Fruit fly (Drosophila melanogaster) whole organism, prepupa: ENCODE measurements around the gene TbCMF46.

Experiments
- CG10631 ChIP-seq: fragments of 200-800 bp; sonication (Bioruptor generic); optimal IDR thresholded peaks from 2 replicates; lab custom pipeline; 2016; ENCODE audit warnings: missing biosample characterization, missing genetic modification characterization
- CG10669 ChIP-seq: fragments of 200-800 bp; sonication (Bioruptor generic); optimal IDR thresholded peaks from 3 replicates; lab custom pipeline; 2018; ENCODE audit warnings: missing biosample characterization, mild to moderate bottlenecking, missing genetic modification characterization, moderate library complexity
- CG11294 ChIP-seq: fragments of 200-800 bp; sonication (Bioruptor generic); IDR thresholded peaks from 2 replicates; pipeline ENCODE4 v1.3.6; 2022; ENCODE audit warnings: missing biosample characterization, missing genetic modification characterization
- CG15336 ChIP-seq: fragments of 200-800 bp; sonication (Bioruptor generic); IDR thresholded peaks from 2 replicates; pipeline ENCODE4 v1.3.6; 2022; ENCODE audit warnings: missing biosample characterization, missing genetic modification characterization
- CG1621 ChIP-seq: fragments of 200-800 bp; sonication (Bioruptor generic); optimal IDR thresholded peaks from 3 replicates; lab custom pipeline; 2018; ENCODE audit warnings: missing biosample characterization, mild to moderate bottlenecking, missing genetic modification characterization
- CG16779 ChIP-seq: fragments of 200-800 bp; sonication (Bioruptor generic); optimal IDR thresholded peaks from 3 replicates; lab custom pipeline; 2017; ENCODE audit warnings: missing biosample characterization, mild to moderate bottlenecking, missing genetic modification characterization
- CG3032 ChIP-seq: fragments of 200-800 bp; optimal IDR thresholded peaks from 2 replicates; lab custom pipeline; 2019; ENCODE audit warnings: missing biosample characterization, mild to moderate bottlenecking, missing genetic modification characterization, moderate library complexity
- CG31627 ChIP-seq: fragments of 200-800 bp; sonication (Bioruptor generic); optimal IDR thresholded peaks from 3 replicates; lab custom pipeline; 2016; ENCODE audit warnings: missing biosample characterization, missing genetic modification characterization
- CG34406 ChIP-seq: fragments of 200-800 bp; sonication (Bioruptor generic); optimal IDR thresholded peaks from 3 replicates; lab custom pipeline; 2016; ENCODE audit warnings: missing biosample characterization, missing genetic modification characterization
- CG3919 ChIP-seq: fragments of 200-800 bp; sonication (Bioruptor generic); optimal IDR thresholded peaks from 3 replicates; lab custom pipeline; 2016; ENCODE audit warnings: missing biosample characterization, missing genetic modification characterization
- CG4318 ChIP-seq: fragments of 200-800 bp; sonication (Bioruptor generic); optimal IDR thresholded peaks from 3 replicates; lab custom pipeline; 2017; ENCODE audit warnings: missing biosample characterization, mild to moderate bottlenecking, missing genetic modification characterization
- CG6276 ChIP-seq: fragments of 200-800 bp; sonication (Bioruptor generic); optimal IDR thresholded peaks from 2 replicates; lab custom pipeline; 2017; ENCODE audit warnings: missing biosample characterization, mild to moderate bottlenecking, missing genetic modification characterization
- CG6792 ChIP-seq: fragments of 200-800 bp; sonication (Bioruptor generic); optimal IDR thresholded peaks from 3 replicates; lab custom pipeline; 2016; ENCODE audit warnings: missing biosample characterization, missing genetic modification characterization
- CG6808 ChIP-seq: fragments of 200-800 bp; sonication (Bioruptor generic); optimal IDR thresholded peaks from 3 replicates; lab custom pipeline; 2017; ENCODE audit warnings: missing biosample characterization, missing genetic modification characterization, mild to moderate bottlenecking, moderate library complexity, missing genetic modification reagents
- CG6854 ChIP-seq: fragments of 200-800 bp; sonication (Bioruptor generic); optimal IDR thresholded peaks from 2 replicates; lab custom pipeline; 2017; ENCODE audit warnings: missing biosample characterization, mild to moderate bottlenecking, missing genetic modification characterization
- CG7368 ChIP-seq: fragments of 200-800 bp; sonication (Bioruptor generic); optimal IDR thresholded peaks from 3 replicates; lab custom pipeline; 2016; ENCODE audit warnings: missing biosample characterization, missing genetic modification characterization
- CG8119 ChIP-seq: fragments of 200-800 bp; sonication (Bioruptor generic); IDR thresholded peaks from 3 replicates; pipeline ENCODE4 v1.3.6; 2022; ENCODE audit warnings: missing biosample characterization, missing genetic modification characterization
- CG8319 ChIP-seq: fragments of 200-800 bp; sonication (Bioruptor generic); optimal IDR thresholded peaks from 3 replicates; lab custom pipeline; 2016; ENCODE audit warnings: missing biosample characterization, missing genetic modification characterization
- CG9139 ChIP-seq: fragments of 200-800 bp; sonication (Bioruptor generic); optimal IDR thresholded peaks from 3 replicates; lab custom pipeline; 2017; ENCODE audit warnings: missing biosample characterization, mild to moderate bottlenecking, missing genetic modification characterization
- Eip75B ChIP-seq: fragments of 200-800 bp; sonication (Bioruptor generic); optimal IDR thresholded peaks from 3 replicates; lab custom pipeline; 2016; ENCODE audit warnings: missing biosample characterization, missing genetic modification characterization
- Eip78C ChIP-seq: fragments of 200-800 bp; sonication (Bioruptor generic); peaks from one replicate; lab custom pipeline; 2016; ENCODE audit warnings: missing biosample characterization, missing genetic modification characterization
- Ets21C ChIP-seq: fragments of 200-800 bp; sonication (Bioruptor generic); optimal IDR thresholded peaks from 3 replicates; lab custom pipeline; 2016; ENCODE audit warnings: missing biosample characterization, missing genetic modification characterization
- Ets96B ChIP-seq: fragments of 200-800 bp; optimal IDR thresholded peaks from 2 replicates; lab custom pipeline; 2019; ENCODE audit warnings: missing biosample characterization, mild to moderate bottlenecking, missing genetic modification characterization, moderate library complexity
- Gug ChIP-seq: fragments of 200-800 bp; sonication (Bioruptor generic); IDR thresholded peaks from 2 replicates; pipeline ENCODE4 v1.3.6; 2022; ENCODE audit warnings: missing biosample characterization, missing genetic modification characterization
- Hr38 ChIP-seq: sonication (Bioruptor generic); optimal IDR thresholded peaks from 2 replicates; lab custom pipeline; 2016; ENCODE audit warnings: missing biosample characterization, missing genetic modification characterization
- Hr39 ChIP-seq: fragments of 200-800 bp; sonication (Bioruptor generic); optimal IDR thresholded peaks from 2 replicates; lab custom pipeline; 2016; ENCODE audit warnings: missing biosample characterization, missing genetic modification characterization
- Hr4 ChIP-seq: fragments of 200-800 bp; sonication (Bioruptor generic); optimal IDR thresholded peaks from 3 replicates; lab custom pipeline; 2016; ENCODE audit warnings: missing biosample characterization, missing genetic modification characterization
- Lpt ChIP-seq: fragments of 200-800 bp; sonication (Bioruptor generic); optimal IDR thresholded peaks from 3 replicates; lab custom pipeline; 2016; ENCODE audit warnings: missing biosample characterization, missing genetic modification characterization
- Met ChIP-seq: fragments of 200-800 bp; sonication (Bioruptor generic); optimal IDR thresholded peaks from 3 replicates; lab custom pipeline; 2016; ENCODE audit warnings: missing biosample characterization, missing genetic modification characterization
- Smox ChIP-seq: fragments of 200-800 bp; sonication (Bioruptor generic); optimal IDR thresholded peaks from 3 replicates; lab custom pipeline; 2016; ENCODE audit warnings: missing biosample characterization, missing genetic modification characterization
- Sox102F ChIP-seq: fragments of 200-800 bp; sonication (Bioruptor generic); optimal IDR thresholded peaks from 2 replicates; lab custom pipeline; 2016; ENCODE audit warnings: missing biosample characterization, mild to moderate bottlenecking, missing genetic modification characterization
- Sox14 ChIP-seq: fragments of 200-800 bp; sonication (Bioruptor generic); optimal IDR thresholded peaks from 3 replicates; lab custom pipeline; 2016; ENCODE audit warnings: missing biosample characterization, missing genetic modification characterization
- Sox15 ChIP-seq: fragments of 200-800 bp; sonication (Bioruptor generic); optimal IDR thresholded peaks from 3 replicates; lab custom pipeline; 2016; ENCODE audit warnings: missing biosample characterization, missing genetic modification characterization
- achi ChIP-seq: fragments of 200-800 bp; sonication (Bioruptor generic); optimal IDR thresholded peaks from 3 replicates; lab custom pipeline; 2016; ENCODE audit warnings: missing biosample characterization, missing genetic modification characterization
- acj6 ChIP-seq: fragments of 200-800 bp; sonication (Bioruptor generic); optimal IDR thresholded peaks from 3 replicates; lab custom pipeline; 2016; ENCODE audit warnings: missing biosample characterization, missing genetic modification characterization
- cyc ChIP-seq: fragments of 200-800 bp; sonication (Bioruptor generic); optimal IDR thresholded peaks from 3 replicates; lab custom pipeline; 2016; ENCODE audit warnings: missing biosample characterization, missing genetic modification characterization
- dsx ChIP-seq: fragments of 200-800 bp; optimal IDR thresholded peaks from 3 replicates; lab custom pipeline; 2019; ENCODE audit warnings: missing biosample characterization, mild to moderate bottlenecking, missing genetic modification characterization, moderate library complexity; ENCODE audit not compliant: poor library complexity, severe bottlenecking
- eg ChIP-seq: fragments of 200-800 bp; sonication (Bioruptor generic); IDR thresholded peaks from 3 replicates; pipeline ENCODE4 v1.3.6; 2022; ENCODE audit warnings: missing biosample characterization, missing genetic modification characterization
- esn ChIP-seq: fragments of 200-800 bp; sonication (Bioruptor generic); optimal IDR thresholded peaks from 2 replicates; lab custom pipeline; 2016; ENCODE audit warnings: missing biosample characterization, mild to moderate bottlenecking, missing genetic modification characterization, moderate library complexity
- fd59A ChIP-seq: fragments of 200-800 bp; sonication (Bioruptor generic); optimal IDR thresholded peaks from 2 replicates; lab custom pipeline; 2017; ENCODE audit warnings: missing biosample characterization, mild to moderate bottlenecking, missing genetic modification characterization, missing genetic modification reagents
- fd85E ChIP-seq: fragments of 200-800 bp; sonication (Bioruptor generic); optimal IDR thresholded peaks from 3 replicates; lab custom pipeline; 2016; ENCODE audit warnings: missing biosample characterization, missing genetic modification characterization
- lz ChIP-seq: fragments of 200-800 bp; sonication (Bioruptor generic); optimal IDR thresholded peaks from 3 replicates; lab custom pipeline; 2016; ENCODE audit warnings: missing biosample characterization, missing genetic modification characterization
- pdm3 ChIP-seq: fragments of 200-800 bp; sonication (Bioruptor generic); optimal IDR thresholded peaks from 3 replicates; lab custom pipeline; 2016; ENCODE audit warnings: missing biosample characterization, missing genetic modification characterization
- salr ChIP-seq, 2 experiments: fragments of 200-800 bp; sonication (Bioruptor generic); optimal IDR thresholded peaks; 3 replicates each; lab custom pipeline; 2016 to 2018; ENCODE audit warnings: missing biosample characterization in 2 of 2, missing genetic modification characterization in 2 of 2, mild to moderate bottlenecking in 1 of 2
- spab ChIP-seq: fragments of 200-800 bp; sonication (Bioruptor generic); optimal IDR thresholded peaks from 2 replicates; lab custom pipeline; 2017; ENCODE audit warnings: missing biosample characterization, mild to moderate bottlenecking, missing genetic modification characterization, missing genetic modification reagents
- vri ChIP-seq: fragments of 200-800 bp; sonication (Bioruptor generic); optimal IDR thresholded peaks from 3 replicates; lab custom pipeline; 2016; ENCODE audit warnings: missing biosample characterization, mild to moderate bottlenecking, missing genetic modification characterization

The TbCMF46 gene

dm6 chr2L:9915011-9915850, 9.4 kb downstream of the TbCMF46 start, which contains the start of gene yip2 (continued):
- TF ChIP-seq vri (GFP tag; lab: Kevin White, UChicago), result peak; percentile 82
- TF ChIP-seq Smox, result peak; percentile 57
- TF ChIP-seq CG9139 (GFP tag; lab: Kevin White, UChicago), result peak; percentile 100
- peak; percentile 67 for TF ChIP-seq Hr38 (GFP tag; lab: Kevin White, UChicago)
- TF ChIP-seq dsx (GFP tag; lab: Kevin White, UChicago), result peak; percentile 92
- TF ChIP-seq achi (GFP tag; lab: Kevin White, UChicago), result peak; percentile 77
- peak; percentile 54 for TF ChIP-seq acj6
- peak; percentile 94 for TF ChIP-seq CG15336 (GFP tag; lab: Robert Waterston, UW)
- peak; percentile 58 for TF ChIP-seq CG10631
- peak; percentile 100 for TF ChIP-seq CG6854
- TF ChIP-seq CG8119 (GFP tag; lab: Robert Waterston, UW), result peak; percentile 97
- TF ChIP-seq CG6276 (GFP tag; lab: Kevin White, UChicago), result peak; percentile 100
- TF ChIP-seq Hr4 (GFP tag; lab: Kevin White, UChicago), result peak; percentile 84
- TF ChIP-seq Eip78C (GFP tag; lab: Kevin White, UChicago), result peak; percentile 86
- no peak for TF ChIP-seq Sox15 (GFP tag; lab: Kevin White, UChicago)
- peak; percentile 95 for TF ChIP-seq Lpt (GFP tag; lab: Kevin White, UChicago)
- peak; percentile 91 for TF ChIP-seq eg (GFP tag; lab: Robert Waterston, UW)
- TF ChIP-seq Sox102F (GFP tag; lab: Kevin White, UChicago), result peak; percentile 88
- peak; percentile 54 for TF ChIP-seq CG31627 (GFP tag; lab: Kevin White, UChicago)
- TF ChIP-seq CG4318 (GFP tag; lab: Kevin White, UChicago), result no peak
- peak; percentile 80 for TF ChIP-seq pdm3 (GFP tag; lab: Kevin White, UChicago)
- peak; percentile 82 for TF ChIP-seq Eip75B (GFP tag; lab: Kevin White, UChicago)
- TF ChIP-seq Ets96B (tag; lab: Kevin White, UChicago), result peak; percentile 87
- TF ChIP-seq CG16779 (tag; lab: Kevin White, UChicago), result peak; percentile 99
- peak; percentile 96 for TF ChIP-seq fd85E
- peak; percentile 61 for TF ChIP-seq CG6792 (GFP tag; lab: Kevin White, UChicago)
- peak; percentile 96 for TF ChIP-seq CG7368 (GFP tag; lab: Kevin White, UChicago)
- peak; percentile 73 for TF ChIP-seq Gug (GFP tag; lab: Robert Waterston, UW)
- peak; percentile 91 to 93 for TF ChIP-seq salr (GFP tag; optimal IDR thresholded peaks at IDR 0.05; lab: Kevin White, UChicago)
- peak; percentile 99 for TF ChIP-seq spab (GFP tag; lab: Kevin White, UChicago)
- TF ChIP-seq Hr39 (GFP tag; lab: Kevin White, UChicago), result peak; percentile 43
- peak; percentile 39 for TF ChIP-seq fd59A (GFP tag; lab: Kevin White, UChicago)
- peak; percentile 18 for TF ChIP-seq Ets21C (GFP tag; lab: Kevin White, UChicago)
- TF ChIP-seq CG11294 (GFP tag; lab: Robert Waterston, UW), result peak; percentile 10; the same call in 1 of the 2 replicates
- TF ChIP-seq CG34406 (GFP tag; lab: Kevin White, UChicago), result peak; percentile 59

- no peak for TF ChIP-seq CG10669 (GFP tag; lab: Kevin White, UChicago)
- TF ChIP-seq CG3919 (GFP tag; lab: Kevin White, UChicago), result peak; percentile 22
- TF ChIP-seq CG6808 (GFP tag; lab: Kevin White, UChicago), result no peak
- no peak for TF ChIP-seq salr (GFP tag; optimal IDR thresholded peaks at IDR 0.05; lab: Kevin White, UChicago)
- no peak for TF ChIP-seq cyc (GFP tag; lab: Kevin White, UChicago)
- no peak for TF ChIP-seq CG1621 (tag; lab: Kevin White, UChicago)
- TF ChIP-seq fd59A (GFP tag; lab: Kevin White, UChicago), result no peak
- TF ChIP-seq CG8319, result no peak
- no peak for TF ChIP-seq pdm3 (GFP tag; lab: Kevin White, UChicago)
- TF ChIP-seq Sox14, result peak; percentile 17
- no peak for TF ChIP-seq Met (GFP tag; lab: Kevin White, UChicago)
- no peak for TF ChIP-seq Lpt (GFP tag; lab: Kevin White, UChicago)
- no peak for TF ChIP-seq CG31627 (GFP tag; lab: Kevin White, UChicago)
- peak; percentile 52 for TF ChIP-seq Eip78C (GFP tag; lab: Kevin White, UChicago)
- TF ChIP-seq eg (GFP tag; lab: Robert Waterston, UW), result no peak
- peak; percentile 5 for TF ChIP-seq CG3032 (tag; lab: Kevin White, UChicago)
- TF ChIP-seq CG10631, result no peak
- no peak for TF ChIP-seq Smox
- no peak for TF ChIP-seq CG15336 (GFP tag; lab: Robert Waterston, UW)
- TF ChIP-seq Sox15 (GFP tag; lab: Kevin White, UChicago), result no peak
- TF ChIP-seq acj6, result no peak
- peak; percentile 11 for TF ChIP-seq esn (GFP tag; lab: Kevin White, UChicago)
- peak; percentile 3 for TF ChIP-seq lz (GFP tag; lab: Kevin White, UChicago)
Observed at dm6 chr2L:9912570-9913260, 11.9 kb downstream of the TbCMF46 start, which contains the start of the genes Etl1 and Srp54. TSS of gene Etl1 (minus strand) at chr2L:9912608. TSS of gene Srp54 (plus strand) at chr2L:9912911.
